Worm (Caenorhabditis elegans) whole organism, late embryonic: ENCODE results near the gene famh-136.

Source experiments
- ceh-31 ChIP-seq: sonication (generic microtip); optimal IDR thresholded peaks from 2 replicates; lab custom pipeline; 2016; ENCODE audit warnings: missing genetic modification characterization, missing compliant biosample characterization
- hlh-13 ChIP-seq: fragments of 200-800 bp; sonication (Bioruptor generic); optimal IDR thresholded peaks from 2 replicates; lab custom pipeline; 2018; ENCODE audit warnings: mild to moderate bottlenecking, missing genetic modification characterization, missing compliant biosample characterization

DNA sequence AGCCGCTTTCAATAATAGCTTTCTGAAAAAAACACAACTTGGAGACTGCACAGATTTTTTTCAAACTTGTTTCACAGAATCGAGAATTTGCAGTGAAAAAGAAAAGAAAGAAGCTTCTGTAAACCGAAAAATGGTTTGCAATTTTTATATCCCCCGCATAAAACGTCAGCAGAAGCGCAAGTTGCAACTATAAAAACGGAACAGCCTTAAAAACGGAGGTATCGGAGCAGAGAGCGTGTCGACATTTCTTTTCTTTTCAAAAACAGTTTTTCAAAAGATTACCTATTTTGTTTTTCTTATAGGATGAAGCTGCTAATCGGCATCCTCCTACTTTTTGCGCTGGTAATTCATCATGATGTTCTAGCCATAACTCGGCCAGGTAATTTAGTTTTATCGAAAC, 35.6 kb upstream of the famh-136 start, which contains the start of gene plg-1:
- TF ChIP-seq ceh-31 (no peak), hlh-13 (GFP tag; lab: Kevin White, UChicago) (no peak)
